Fruit fly (Drosophila melanogaster) whole organism, embryonic: ENCODE data around the gene CycB3.

Source experiments
- Antp ChIP-seq: fragments of 200-800 bp; sonication (Bioruptor generic); optimal IDR thresholded peaks from 3 replicates; lab custom pipeline; 2016; ENCODE audit warnings: missing biosample characterization, missing genetic modification characterization
- Bgb ChIP-seq: fragments of 200-800 bp; sonication (Bioruptor generic); IDR thresholded peaks from 2 replicates; pipeline ENCODE4 v1.3.6; 2022; ENCODE audit warnings: missing biosample characterization, missing genetic modification characterization; ENCODE audit not compliant: partially characterized antibody
- Blimp-1 ChIP-seq: fragments of 200-800 bp; sonication (Bioruptor generic); optimal IDR thresholded peaks from 3 replicates; lab custom pipeline; 2018; ENCODE audit warnings: missing biosample characterization, missing genetic modification characterization, mild to moderate bottlenecking, moderate library complexity, missing genetic modification reagents
- CG13775 ChIP-seq: fragments of 200-800 bp; sonication (Bioruptor generic); optimal IDR thresholded peaks from 3 replicates; lab custom pipeline; 2017; ENCODE audit warnings: missing biosample characterization, mild to moderate bottlenecking, missing genetic modification characterization
- CG14014 ChIP-seq: fragments of 200-800 bp; sonication (Bioruptor generic); IDR thresholded peaks from 2 replicates; pipeline ENCODE4 v1.3.6; 2022; ENCODE audit warnings: missing biosample characterization, missing genetic modification characterization
- CG15011 ChIP-seq: fragments of 200-800 bp; sonication (Bioruptor generic); optimal IDR thresholded peaks from 3 replicates; lab custom pipeline; 2018; ENCODE audit warnings: missing biosample characterization, mild to moderate bottlenecking, missing genetic modification characterization
- CG15269 ChIP-seq: fragments of 200-800 bp; sonication (Bioruptor generic); optimal IDR thresholded peaks from 2 replicates; lab custom pipeline; 2018; ENCODE audit warnings: missing biosample characterization, mild to moderate bottlenecking, missing genetic modification characterization, moderate library complexity
- CG1529 ChIP-seq: fragments of 200-800 bp; sonication (Bioruptor generic); optimal IDR thresholded peaks from 3 replicates; lab custom pipeline; 2018; ENCODE audit warnings: missing biosample characterization, missing genetic modification characterization
- CG15696 ChIP-seq: fragments of 200-800 bp; sonication (Bioruptor generic); optimal IDR thresholded peaks from 2 replicates; lab custom pipeline; 2019; ENCODE audit warnings: missing biosample characterization, mild to moderate bottlenecking, missing genetic modification characterization, moderate library complexity
- CG16863 ChIP-seq: fragments of 200-800 bp; sonication (Bioruptor generic); optimal IDR thresholded peaks from 3 replicates; lab custom pipeline; 2016; ENCODE audit warnings: missing biosample characterization, missing genetic modification characterization
- CG2129 ChIP-seq: fragments of 200-800 bp; sonication (Bioruptor generic); IDR thresholded peaks from 2 replicates; pipeline ENCODE4 v1.3.6; 2022; ENCODE audit warnings: missing biosample characterization, missing genetic modification characterization; ENCODE audit not compliant: partially characterized antibody
- CG2875 ChIP-seq: fragments of 200-800 bp; sonication (Bioruptor generic); optimal IDR thresholded peaks from 2 replicates; lab custom pipeline; 2017; ENCODE audit warnings: missing biosample characterization, mild to moderate bottlenecking, missing genetic modification characterization, missing genetic modification reagents
- CG31388 ChIP-seq: fragments of 200-800 bp; sonication (Bioruptor generic); optimal IDR thresholded peaks from 2 replicates; lab custom pipeline; 2016; ENCODE audit warnings: missing biosample characterization, missing genetic modification characterization
- CG3407 ChIP-seq: fragments of 200-800 bp; sonication (Bioruptor generic); optimal IDR thresholded peaks from 2 replicates; lab custom pipeline; 2018; ENCODE audit warnings: missing biosample characterization, mild to moderate bottlenecking, missing genetic modification characterization
- CG3838 ChIP-seq: fragments of 200-800 bp; sonication (Bioruptor generic); optimal IDR thresholded peaks from 3 replicates; lab custom pipeline; 2016; ENCODE audit warnings: missing biosample characterization, missing genetic modification characterization
- CG4404 ChIP-seq: fragments of 200-800 bp; sonication (Bioruptor generic); IDR thresholded peaks from 2 replicates; pipeline ENCODE4 v1.3.6; 2022; ENCODE audit warnings: missing biosample characterization, missing genetic modification characterization
- CG4617 ChIP-seq: fragments of 200-800 bp; sonication (Bioruptor generic); optimal IDR thresholded peaks from 3 replicates; lab custom pipeline; 2016; ENCODE audit warnings: missing biosample characterization, missing genetic modification characterization, borderline replicate concordance
- CG6654 ChIP-seq: fragments of 200-800 bp; sonication (Bioruptor generic); optimal IDR thresholded peaks from 2 replicates; lab custom pipeline; 2017; ENCODE audit warnings: missing biosample characterization, mild to moderate bottlenecking, missing genetic modification characterization
- CG7987 ChIP-seq: fragments of 200-800 bp; sonication (Bioruptor generic); optimal IDR thresholded peaks from 2 replicates; lab custom pipeline; 2018; ENCODE audit warnings: missing biosample characterization, mild to moderate bottlenecking, missing genetic modification characterization, moderate library complexity
- CG8478 ChIP-seq: fragments of >200 bp; optimal IDR thresholded peaks from 2 replicates; lab custom pipeline; 2018
- CG8924 ChIP-seq: fragments of 200-800 bp; optimal IDR thresholded peaks from 3 replicates; lab custom pipeline; 2019; ENCODE audit warnings: missing biosample characterization, mild to moderate bottlenecking, missing genetic modification characterization, moderate library complexity
- CG9215 ChIP-seq: fragments of 200-800 bp; sonication (Bioruptor generic); IDR thresholded peaks from 2 replicates; pipeline ENCODE4 v1.3.6; 2022; ENCODE audit warnings: missing biosample characterization, missing genetic modification characterization
- CG9437 ChIP-seq: fragments of 200-800 bp; sonication (Bioruptor generic); optimal IDR thresholded peaks from 2 replicates; lab custom pipeline; 2018; ENCODE audit warnings: missing biosample characterization, mild to moderate bottlenecking, missing genetic modification characterization
- CG9876 ChIP-seq: fragments of 200-800 bp; sonication (Bioruptor generic); optimal IDR thresholded peaks from 2 replicates; lab custom pipeline; 2016; ENCODE audit warnings: missing biosample characterization, missing genetic modification characterization
- CG9932 ChIP-seq: fragments of 200-800 bp; sonication (Bioruptor generic); IDR thresholded peaks from 2 replicates; pipeline ENCODE4 v1.3.6; 2022; ENCODE audit warnings: missing biosample characterization, missing genetic modification characterization
- Doc2 ChIP-seq: fragments of 200-800 bp; sonication (Bioruptor generic); IDR thresholded peaks from 2 replicates; pipeline ENCODE4 v1.3.6; 2022; ENCODE audit warnings: missing biosample characterization, missing genetic modification characterization
- Dref ChIP-seq: fragments of 200-800 bp; sonication (Bioruptor generic); IDR thresholded peaks from 2 replicates; pipeline ENCODE4 v1.3.6; 2022; ENCODE audit warnings: missing biosample characterization, missing genetic modification characterization
- Hey ChIP-seq: fragments of 200-800 bp; sonication (Bioruptor generic); optimal IDR thresholded peaks from 3 replicates; lab custom pipeline; 2018; ENCODE audit warnings: missing biosample characterization, mild to moderate bottlenecking, missing genetic modification characterization
- Kr ChIP-seq: fragments of 200-800 bp; sonication (Bioruptor generic); optimal IDR thresholded peaks from 2 replicates; lab custom pipeline; 2017; ENCODE audit warnings: missing biosample characterization, mild to moderate bottlenecking, missing genetic modification characterization
- YL-1 ChIP-seq: fragments of 200-800 bp; sonication (Bioruptor generic); optimal IDR thresholded peaks from 3 replicates; lab custom pipeline; 2017; ENCODE audit warnings: missing biosample characterization, mild to moderate bottlenecking, missing genetic modification characterization
- ab ChIP-seq: fragments of 200-800 bp; sonication (Bioruptor generic); optimal IDR thresholded peaks from 2 replicates; lab custom pipeline; 2016; ENCODE audit warnings: missing biosample characterization, missing genetic modification characterization
- ase ChIP-seq: fragments of 200-800 bp; sonication (Bioruptor generic); IDR thresholded peaks from 3 replicates; pipeline ENCODE4 v1.3.6; 2022; ENCODE audit warnings: missing biosample characterization, missing genetic modification characterization
- ash1 ChIP-seq: fragments of 200-800 bp; sonication (Bioruptor generic); optimal IDR thresholded peaks from 2 replicates; lab custom pipeline; 2018; ENCODE audit warnings: missing biosample characterization, mild to moderate bottlenecking, missing genetic modification characterization
- bsh ChIP-seq, 2 experiments: fragments of 200-800 bp; sonication (Bioruptor generic); optimal IDR thresholded peaks; 2 replicates each; lab custom pipeline; 2017 to 2018; ENCODE audit warnings: mild to moderate bottlenecking in 2 of 2, missing biosample characterization in 2 of 2, missing genetic modification characterization in 2 of 2, moderate library complexity in 1 of 2
- dati ChIP-seq: fragments of 200-800 bp; sonication (Bioruptor generic); IDR thresholded peaks from 2 replicates; pipeline ENCODE4 v1.3.6; 2022; ENCODE audit warnings: missing biosample characterization, missing genetic modification characterization
- gcm2 ChIP-seq: fragments of 200-800 bp; sonication (Bioruptor generic); optimal IDR thresholded peaks from 2 replicates; lab custom pipeline; 2016; ENCODE audit warnings: missing biosample characterization, missing genetic modification characterization
- h ChIP-seq: fragments of >200 bp; optimal IDR thresholded peaks from 2 replicates; lab custom pipeline; 2017
- nau ChIP-seq: fragments of 200-800 bp; sonication (Bioruptor generic); optimal IDR thresholded peaks from 3 replicates; lab custom pipeline; 2017; ENCODE audit warnings: missing biosample characterization, mild to moderate bottlenecking, missing genetic modification characterization, missing genetic modification reagents
- pho ChIP-seq: fragments of 200-800 bp; sonication (Bioruptor generic); optimal IDR thresholded peaks from 2 replicates; lab custom pipeline; 2016; ENCODE audit warnings: missing biosample characterization, missing genetic modification characterization
- phol ChIP-seq: fragments of 200-800 bp; sonication (Bioruptor generic); optimal IDR thresholded peaks from 3 replicates; lab custom pipeline; 2018; ENCODE audit warnings: missing biosample characterization, mild to moderate bottlenecking, missing genetic modification characterization, moderate library complexity
- psq ChIP-seq: fragments of 200-800 bp; sonication (Bioruptor generic); optimal IDR thresholded peaks from 2 replicates; lab custom pipeline; 2017; ENCODE audit warnings: missing biosample characterization, missing genetic modification characterization
- pum ChIP-seq: fragments of 200-800 bp; sonication (Bioruptor generic); optimal IDR thresholded peaks from 2 replicates; lab custom pipeline; 2016; ENCODE audit warnings: missing biosample characterization, missing genetic modification characterization
- pzg ChIP-seq: fragments of 200-800 bp; sonication (Bioruptor generic); optimal IDR thresholded peaks from 3 replicates; lab custom pipeline; 2018; ENCODE audit warnings: missing biosample characterization, mild to moderate bottlenecking, missing genetic modification characterization, moderate library complexity
- row ChIP-seq: fragments of 200-800 bp; sonication (Bioruptor generic); IDR thresholded peaks from 3 replicates; pipeline ENCODE4 v1.3.6; 2022; ENCODE audit warnings: missing biosample characterization, missing genetic modification characterization
- sc ChIP-seq, 3 experiments: fragments of >200 bp in 2 of 3; fragments of 200-800 bp in 1 of 3; sonication (Bioruptor generic) in 1 of 3; optimal IDR thresholded peaks; 2 replicates in 2 of 3; 3 replicates in 1 of 3; lab custom pipeline; 2017; ENCODE audit warnings: mild to moderate bottlenecking in 1 of 3, missing biosample characterization in 1 of 3, missing genetic modification characterization in 1 of 3, missing genetic modification reagents in 1 of 3
- slou ChIP-seq: fragments of 200-800 bp; sonication (Bioruptor generic); optimal IDR thresholded peaks from 3 replicates; lab custom pipeline; 2016; ENCODE audit warnings: missing biosample characterization, missing genetic modification characterization
- tll ChIP-seq, 2 experiments: fragments of 200-800 bp in 1 of 2; fragments of >200 bp in 1 of 2; sonication (Bioruptor generic) in 1 of 2; optimal IDR thresholded peaks; 2 replicates each; lab custom pipeline; 2017 to 2019; ENCODE audit warnings: missing biosample characterization in 2 of 2, missing genetic modification characterization in 2 of 2, mild to moderate bottlenecking in 1 of 2, moderate library complexity in 1 of 2
- yki ChIP-seq: fragments of >200 bp; optimal IDR thresholded peaks from 3 replicates; lab custom pipeline; 2018
- z ChIP-seq: fragments of 200-800 bp; sonication (Bioruptor generic); IDR thresholded peaks from 3 replicates; pipeline ENCODE4 v1.3.6; 2022; ENCODE audit warnings: missing biosample characterization, missing genetic modification characterization
- zen ChIP-seq: fragments of 200-800 bp; sonication (Bioruptor generic); optimal IDR thresholded peaks from 3 replicates; lab custom pipeline; 2018; ENCODE audit warnings: missing biosample characterization, mild to moderate bottlenecking, missing genetic modification characterization, moderate library complexity

Gene CycB3

dm6 chr3R:24893320-24893955 lies 22.8 kb upstream of the CycB3 start (continued):
- TF ChIP-seq CG6654 (GFP tag; lab: Kevin White, UChicago) (peak; percentile 27), CG14014 (GFP tag; lab: Robert Waterston, UW) (peak; percentile 20; the same call in 1 of the 2 replicates), CG13775 (peak; percentile 68), Hey (tag; lab: Kevin White, UChicago) (no peak), psq (GFP tag; lab: Kevin White, UChicago) (peak; percentile 21), Dref (no peak), ab (GFP tag; lab: Kevin White, UChicago) (no peak), yki (no peak), pho (GFP tag; lab: Kevin White, UChicago) (no peak), sc (optimal IDR thresholded peaks at IDR 0.05; lab: Kevin White, UChicago) (no peak), sc (GFP tag; optimal IDR thresholded peaks at IDR 0.05; lab: Kevin White, UChicago) (peak; percentile 48), Doc2 (GFP tag; lab: Robert Waterston, UW) (no peak), phol (tag; lab: Kevin White, UChicago) (peak; percentile 92), h (no peak), Blimp-1 (GFP tag; lab: Kevin White, UChicago) (peak; percentile 87), CG8478 (lab: Kevin White, UChicago) (no peak), dati (GFP tag; lab: Robert Waterston, UW) (no peak), CG9876 (GFP tag; lab: Kevin White, UChicago) (no peak), row (peak; percentile 78), CG3838 (GFP tag; lab: Kevin White, UChicago) (no peak), nau (GFP tag; lab: Kevin White, UChicago) (no peak), CG1529 (GFP tag; lab: Kevin White, UChicago) (peak; percentile 55), CG3407 (GFP tag; lab: Kevin White, UChicago) (peak; percentile 53), slou (GFP tag; lab: Kevin White, UChicago) (no peak), Bgb (no peak), CG4404 (GFP tag; lab: Robert Waterston, UW) (peak; percentile 71), zen (peak; percentile 63), Kr (GFP tag; lab: Kevin White, UChicago) (no peak), ash1 (GFP tag; lab: Kevin White, UChicago) (no peak), CG31388 (GFP tag; lab: Kevin White, UChicago) (no peak), CG4617 (GFP tag; lab: Kevin White, UChicago) (no peak), CG15269 (peak; percentile 86), CG8924 (tag; lab: Kevin White, UChicago) (peak; percentile 94), CG7987 (GFP tag; lab: Kevin White, UChicago) (peak; percentile 36), gcm2 (GFP tag; lab: Kevin White, UChicago) (no peak), CG2875 (GFP tag; lab: Kevin White, UChicago) (peak; percentile 45), ase (0 out of 3 replicates have a peak, but pooled peaks have one; percentile 44), CG9437 (peak; percentile 74), CG9932 (GFP tag; lab: Robert Waterston, UW) (peak; percentile 49; the same call in 1 of the 2 replicates), bsh (GFP tag; optimal IDR thresholded peaks at IDR 0.05; lab: Kevin White, UChicago) (peak; percentile 18 to 80), tll (GFP tag; optimal IDR thresholded peaks at IDR 0.05; lab: Kevin White, UChicago) (peak in 1 of 2 experiments; percentile 21), pzg (no peak), YL-1 (GFP tag; lab: Kevin White, UChicago) (no peak), pum (no peak), CG16863 (GFP tag; lab: Kevin White, UChicago) (no peak), CG15696 (tag; lab: Kevin White, UChicago) (peak; percentile 92), CG9215 (GFP tag; lab: Robert Waterston, UW) (peak; percentile 57), CG15011 (GFP tag; lab: Kevin White, UChicago) (peak; percentile 75), CG2129 (no peak), z (GFP tag; lab: Robert Waterston, UW) (peak; percentile 93), Antp (GFP tag; lab: Kevin White, UChicago) (no peak)
